Worm (Caenorhabditis elegans): ENCODE results near the gene sprp-4.

Gene sprp-4

ce11 chrX:8866563-8866962, 13.1 kb upstream of the sprp-4 start, which contains the start of gene ins-9:
Gene ins-9 (minus strand): TSS chrX:8866663.
- TF ChIP-seq sptf-1 (tag; optimal IDR thresholded peaks at IDR 0.05) (no peak), nhr-12 (tag; optimal IDR thresholded peaks at IDR 0.05) (no peak), hpl-2 (GFP tag; optimal IDR thresholded peaks at IDR 0.05) (no peak), nhr-84 (tag; optimal IDR thresholded peaks at IDR 0.05) (no peak), tbx-2 (tag; optimal IDR thresholded peaks at IDR 0.05) (no peak)

- TF ChIP-seq fos-1 (tag; optimal IDR thresholded peaks at IDR 0.05) (no peak), ceh-88 (GFP tag; IDR thresholded peaks at IDR 0.05) (no peak), egl-13 (tag; optimal IDR thresholded peaks at IDR 0.05) (no peak), tlp-1 (tag; optimal IDR thresholded peaks at IDR 0.05) (no peak)
Measured at ce11 chrX:8860958-8861357, 7.5 kb upstream of the sprp-4 start, which contains the start of gene C06E2.9. Gene C06E2.9 (plus strand): TSS chrX:8861258.

- TF ChIP-seq zip-4 (GFP tag; optimal IDR thresholded peaks at IDR 0.05) (no peak), mep-1 (tag; optimal IDR thresholded peaks at IDR 0.05) (no peak), snpc-4 (tag; optimal IDR thresholded peaks at IDR 0.05) (no peak), ama-1 (optimal IDR thresholded peaks at IDR 0.05) (no peak), efl-1 (optimal IDR thresholded peaks at IDR 0.05) (peak; percentile 32 to 46), efl-1 (GFP tag; optimal IDR thresholded peaks at IDR 0.05 in 1 of 2) (peak; percentile 52 to 92), lin-35 (GFP tag; optimal IDR thresholded peaks at IDR 0.05) (peak in 1 of 2 experiments; percentile 68), ceh-8 (GFP tag; optimal IDR thresholded peaks at IDR 0.05) (no peak), fkh-10 (GFP tag; optimal IDR thresholded peaks at IDR 0.05) (no peak), F16B12.6 (tag; optimal IDR thresholded peaks at IDR 0.05) (no peak), snu-23 (GFP tag; optimal IDR thresholded peaks at IDR 0.05) (no peak), fkh-8 (tag; optimal IDR thresholded peaks at IDR 0.05) (no peak), blmp-1 (tag; optimal IDR thresholded peaks at IDR 0.05) (peak; percentile 11), dpl-1 (GFP tag; optimal IDR thresholded peaks at IDR 0.05) (peak; percentile 39 to 56 (median 50)), nhr-237 (tag; optimal IDR thresholded peaks at IDR 0.05) (no peak), mab-9 (GFP tag; IDR thresholded peaks at IDR 0.05) (no peak), ces-1 (GFP tag; optimal IDR thresholded peaks at IDR 0.05) (no peak), elt-2 (tag; optimal IDR thresholded peaks at IDR 0.05) (no peak)
Measured at ce11 chrX:8859538-8859937, 6.1 kb upstream of the sprp-4 start.

ce11 chrX:8857904-8858612, 4.6 kb upstream of the sprp-4 start, which contains the start of gene C06E2.5:
Gene C06E2.5 (minus strand): TSS chrX:8857954.
- no peak for TF ChIP-seq pax-3 (tag; optimal IDR thresholded peaks at IDR 0.05)
- peak; percentile 80 for TF ChIP-seq nhr-85 (tag)
- peak; percentile 33 for TF ChIP-seq lin-14 (GFP tag; optimal IDR thresholded peaks at IDR 0.05)

ce11 chrX:8854409-8854808, 985 bp upstream of the sprp-4 start:
- TF ChIP-seq lin-35 (GFP tag; optimal IDR thresholded peaks at IDR 0.05) (no peak), nhr-12 (tag; optimal IDR thresholded peaks at IDR 0.05) (no peak)

- TF ChIP-seq elt-2 (tag; optimal IDR thresholded peaks at IDR 0.05), result peak; percentile 76
- TF ChIP-seq sptf-1 (tag; optimal IDR thresholded peaks at IDR 0.05), result no peak
- TF ChIP-seq unc-62 (GFP tag; optimal IDR thresholded peaks at IDR 0.05), result no peak
- TF ChIP-seq snpc-4 (tag; optimal IDR thresholded peaks at IDR 0.05), result no peak
- no peak for TF ChIP-seq sox-4 (tag; optimal IDR thresholded peaks at IDR 0.05)
- no peak for TF ChIP-seq ceh-8 (GFP tag; optimal IDR thresholded peaks at IDR 0.05)
- no peak for TF ChIP-seq unc-86 (tag; optimal IDR thresholded peaks at IDR 0.05)
- peak in 1 of 2 experiments; percentile 17 for TF ChIP-seq lin-35 (GFP tag; optimal IDR thresholded peaks at IDR 0.05)
- TF ChIP-seq mdl-1 (tag; optimal IDR thresholded peaks at IDR 0.05), result no peak
- no peak for TF ChIP-seq alr-1 (tag; optimal IDR thresholded peaks at IDR 0.05; ENCODE audit: borderline replicate concordance)
Measured at ce11 chrX:8846447-8847237, 6.8 kb downstream of the sprp-4 start, which contains the start of gene C28G1.10. Gene C28G1.10 (plus strand): TSS chrX:8847122.

All from whole organism, L1 larva.